Fruit fly (Drosophila melanogaster) whole organism, wandering third instar larva: ENCODE data around the gene nbs.

Experiments
- Abd-B ChIP-seq: fragments of >200 bp; optimal IDR thresholded peaks from 2 replicates; lab custom pipeline; 2017; ENCODE audit warnings: missing biosample characterization, missing genetic modification characterization
- Hr78 ChIP-seq: fragments of >200 bp; optimal IDR thresholded peaks from 2 replicates; lab custom pipeline; 2017; ENCODE audit warnings: missing biosample characterization, missing genetic modification characterization
- Vsx2 ChIP-seq: fragments of 200-300, 225-300 bp; sonication (Bioruptor generic); optimal IDR thresholded peaks from 2 replicates; lab custom pipeline; 2018; ENCODE audit warnings: missing biosample characterization, missing genetic modification characterization; ENCODE audit not compliant: partially characterized antibody
- dsf ChIP-seq: sonication (Bioruptor generic); optimal IDR thresholded peaks from 2 replicates; lab custom pipeline; 2016; ENCODE audit warnings: missing biosample characterization, missing genetic modification characterization, borderline replicate concordance
- lola ChIP-seq: fragments of >200 bp; optimal IDR thresholded peaks from 2 replicates; lab custom pipeline; 2017; ENCODE audit warnings: missing biosample characterization, missing genetic modification characterization
- usp ChIP-seq: fragments of >200 bp; optimal IDR thresholded peaks from 2 replicates; lab custom pipeline; 2017; ENCODE audit warnings: missing biosample characterization, missing genetic modification characterization

- no peak for TF ChIP-seq Vsx2 (GFP tag; lab: Kevin White, UChicago)
- TF ChIP-seq Hr78 (GFP tag; lab: Kevin White, UChicago), result no peak
- no peak for TF ChIP-seq dsf (GFP tag; lab: Kevin White, UChicago)
- TF ChIP-seq lola (GFP tag; lab: Kevin White, UChicago), result no peak
- TF ChIP-seq Abd-B (GFP tag; lab: Kevin White, UChicago), result no peak
- no peak for TF ChIP-seq usp (GFP tag; lab: Kevin White, UChicago)
Measured at dm6 chr3L:9764307-9764706, 41.3 kb upstream of the nbs start.
